Worm (Caenorhabditis elegans): Measurements from ENCODE around the gene pals-17.

- TF ChIP-seq tbx-11 (GFP tag; IDR thresholded peaks at IDR 0.05) (no peak), ama-1 (optimal IDR thresholded peaks at IDR 0.05) (no peak), flt-1 (GFP tag; IDR thresholded peaks at IDR 0.05) (no peak), tbx-37 (GFP tag; conservative IDR thresholded peaks at IDR 0.05) (no peak), ceh-13 (GFP tag; optimal IDR thresholded peaks at IDR 0.05) (no peak), F13C5.2 (tag; optimal IDR thresholded peaks at IDR 0.05) (no peak), ets-7 (tag; optimal IDR thresholded peaks at IDR 0.05) (no peak), B0310.2 (tag; optimal IDR thresholded peaks at IDR 0.05) (no peak), sea-1 (GFP tag; conservative IDR thresholded peaks at IDR 0.05) (no peak), ceh-36 (tag; optimal IDR thresholded peaks at IDR 0.05) (no peak), hnd-1 (tag; optimal IDR thresholded peaks at IDR 0.05) (no peak), tra-4 (tag; optimal IDR thresholded peaks at IDR 0.05) (no peak), aly-1 (tag; optimal IDR thresholded peaks at IDR 0.05) (no peak), scrt-1 (GFP tag; IDR thresholded peaks at IDR 0.05) (no peak)
Measured at ce11 chrIII:1429275-1429674, 37.6 kb upstream of the pals-17 start.
